Worm (Caenorhabditis elegans): ENCODE results near the gene Y69A2AR.18.

DNA sequence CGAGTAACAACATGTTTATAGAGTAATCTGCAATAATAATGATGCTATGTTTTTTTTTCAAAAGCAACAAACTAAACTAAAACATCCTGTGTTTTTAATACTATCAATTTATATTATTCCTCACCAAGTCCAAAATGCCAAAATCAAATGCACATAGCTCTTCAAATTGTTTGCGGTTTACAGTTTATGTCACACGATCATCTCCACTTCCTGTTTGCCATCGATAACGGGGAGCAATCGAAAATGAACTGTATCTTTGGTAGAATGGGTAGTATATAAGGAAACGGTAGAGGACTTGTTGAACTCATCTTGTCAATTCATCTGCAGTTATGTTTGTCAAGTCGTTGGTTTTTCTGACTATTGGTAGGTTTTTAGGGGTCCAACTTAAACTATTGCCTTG lies 31.4 kb upstream of the Y69A2AR.18 start, which contains the start of gene ilys-3:
- TF ChIP-seq ham-2 (GFP tag; optimal IDR thresholded peaks at IDR 0.05) (no peak), nhr-237 (tag; optimal IDR thresholded peaks at IDR 0.05) (no peak), elt-3 (tag; optimal IDR thresholded peaks at IDR 0.05) (no peak), bed-3 (GFP tag; optimal IDR thresholded peaks at IDR 0.05) (no peak), unc-39 (tag; optimal IDR thresholded peaks at IDR 0.05) (no peak), mls-2 (tag; optimal IDR thresholded peaks at IDR 0.05) (no peak), mab-5 (tag; optimal IDR thresholded peaks at IDR 0.05) (no peak), mep-1 (tag; optimal IDR thresholded peaks at IDR 0.05) (no peak), cnd-1 (tag; optimal IDR thresholded peaks at IDR 0.05) (no peak), nhr-12 (tag; optimal IDR thresholded peaks at IDR 0.05) (no peak), nhr-28 (tag; optimal IDR thresholded peaks at IDR 0.05) (no peak), tbx-8 (GFP tag; optimal IDR thresholded peaks at IDR 0.05) (no peak)

All from whole organism, mixed stage, embryonic.